Fruit fly (Drosophila melanogaster) whole organism: ENCODE data around the gene Acbp4.
A peak's percentile ranks its signal among the peaks of the same experiment; 100 is the strongest.

ENCODE experiments used
- CG8478 ChIP-seq: fragments of >200 bp; optimal IDR thresholded peaks from 2 replicates; lab custom pipeline; 2018; ENCODE audit warnings: inconsistent platforms
- Dll ChIP-seq: fragments of >200 bp; optimal IDR thresholded peaks from 2 replicates; lab custom pipeline; 2017
- EcR ChIP-seq, 2 experiments: fragments of >200 bp; optimal IDR thresholded peaks; 2 replicates each; lab custom pipeline; 2017; ENCODE audit warnings: missing biosample characterization in 2 of 2, missing genetic modification characterization in 2 of 2, missing genetic modification reagents in 2 of 2
- pan ChIP-seq: fragments of >200 bp; optimal IDR thresholded peaks from 2 replicates; lab custom pipeline; 2017
- psq ChIP-seq: fragments of >200 bp; optimal IDR thresholded peaks from 2 replicates; lab custom pipeline; 2017
- usp ChIP-seq: fragments of >200 bp; optimal IDR thresholded peaks from 2 replicates; lab custom pipeline; 2017; ENCODE audit warnings: missing biosample characterization, missing genetic modification characterization, mixed read lengths

The Acbp4 gene

DNA sequence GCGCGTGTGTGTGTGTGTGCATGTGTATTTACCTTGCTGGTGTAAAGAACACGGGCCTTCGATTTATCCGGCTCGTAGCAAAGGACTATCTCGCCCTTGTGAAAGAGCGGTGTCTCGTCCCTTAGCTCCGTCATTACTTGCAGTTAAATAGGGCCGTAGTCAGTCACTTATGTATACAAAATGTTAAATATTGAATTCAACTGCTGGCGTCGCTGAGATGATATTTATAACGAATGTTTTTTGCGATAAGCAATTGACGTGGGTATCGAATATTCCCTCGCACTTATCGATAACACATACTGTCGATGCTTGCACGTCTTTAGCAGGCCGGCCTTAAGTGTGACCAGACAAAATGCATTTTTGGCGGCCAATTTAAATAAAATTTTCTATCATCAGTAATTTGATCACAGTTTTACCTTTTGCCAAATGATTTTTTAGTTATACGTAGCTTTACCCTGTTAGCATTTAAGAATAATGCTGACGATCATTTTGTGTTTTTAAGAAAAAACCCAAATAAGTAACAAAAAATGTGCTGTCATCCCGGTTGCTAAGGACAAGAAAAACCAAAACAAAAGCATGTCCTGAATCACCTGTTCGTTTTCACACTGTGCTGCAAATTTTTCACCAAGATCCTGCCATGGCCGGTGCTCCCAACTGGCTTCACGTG, 2.6 kb downstream of the Acbp4 start, which contains the start of the genes msl-3 and BBS1:
TSS of gene msl-3 (minus strand) at position 245 of the 667 bp plus-strand sequence.
TSS of gene BBS1 (plus strand) at position 617 of the 667 bp plus-strand sequence.
- TF ChIP-seq psq (lab: Kevin White, UChicago) = no peak
- no peak for TF ChIP-seq Dll (lab: Kevin White, UChicago)
- TF ChIP-seq usp (GFP tag; lab: Kevin White, UChicago) = no peak
- no peak for TF ChIP-seq pan (lab: Kevin White, UChicago)
- TF ChIP-seq EcR (GFP tag; optimal IDR thresholded peaks at IDR 0.05; lab: Kevin White, UChicago) = no peak
- TF ChIP-seq CG8478 (lab: Kevin White, UChicago) = no peak

DNA sequence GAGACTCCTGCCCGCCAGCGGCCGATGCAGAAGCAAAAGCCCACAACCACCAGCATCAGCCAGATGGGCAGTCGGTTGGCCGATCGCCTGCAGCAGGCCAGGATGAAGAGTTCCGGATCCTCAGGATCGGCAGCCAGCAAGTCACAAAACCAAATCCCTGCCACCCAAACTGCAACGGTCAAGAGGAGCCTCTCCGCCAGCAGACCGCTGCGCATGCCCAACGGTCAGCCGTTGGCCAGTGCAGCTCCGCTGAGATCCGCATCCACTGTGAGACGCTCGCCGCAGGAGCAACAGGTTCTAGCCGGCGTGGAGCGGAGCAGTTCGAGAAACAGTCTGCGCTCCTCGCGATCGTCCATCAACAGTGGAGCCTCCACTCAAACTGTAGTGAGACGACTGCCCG, 5.9 kb downstream of the Acbp4 start:
- TF ChIP-seq usp (GFP tag; lab: Kevin White, UChicago) (no peak), psq (lab: Kevin White, UChicago) (no peak), CG8478 (lab: Kevin White, UChicago) (no peak), pan (lab: Kevin White, UChicago) (no peak), Dll (lab: Kevin White, UChicago) (no peak), EcR (GFP tag; optimal IDR thresholded peaks at IDR 0.05; lab: Kevin White, UChicago) (no peak)

DNA sequence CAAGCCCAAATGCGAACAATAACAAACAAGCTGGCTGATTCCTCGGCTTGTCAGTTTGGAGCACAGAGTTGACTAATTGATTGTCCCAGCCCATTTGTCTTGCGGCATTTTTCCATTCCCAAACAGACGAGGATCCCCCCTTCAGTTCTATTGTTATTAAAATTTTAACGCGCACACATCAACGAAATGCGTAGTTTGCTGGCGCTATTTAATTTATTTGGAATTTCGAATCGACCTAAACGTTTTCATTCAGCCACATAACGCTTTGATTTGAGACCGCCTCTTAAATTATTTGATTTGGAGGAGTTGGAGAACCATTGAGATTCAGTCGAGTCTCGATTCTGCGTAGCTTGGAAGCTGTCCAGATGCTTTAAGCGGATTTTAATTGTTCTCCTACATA, 12.1 kb downstream of the Acbp4 start:
- TF ChIP-seq psq (lab: Kevin White, UChicago) (no peak), CG8478 (lab: Kevin White, UChicago) (no peak), pan (lab: Kevin White, UChicago) (no peak), usp (GFP tag; lab: Kevin White, UChicago) (no peak)

DNA sequence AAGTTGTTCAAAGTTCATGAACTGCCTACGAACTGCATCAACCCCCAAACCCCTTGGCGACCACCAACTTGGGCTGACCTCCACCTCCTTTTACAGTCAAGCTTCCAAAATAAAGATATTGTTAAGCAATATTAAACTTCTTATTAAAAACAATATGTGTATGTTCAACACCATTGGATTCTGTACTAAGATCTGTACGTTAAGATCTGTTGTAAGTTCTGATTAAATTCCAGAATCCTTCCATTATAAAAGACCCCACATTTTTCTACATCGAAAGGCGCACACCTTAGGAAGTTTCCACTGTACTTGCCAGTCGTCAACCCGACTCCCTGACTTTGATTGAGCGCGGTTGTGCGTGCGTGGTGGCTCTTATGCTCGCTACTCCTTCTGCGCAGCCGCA, 15.1 kb downstream of the Acbp4 start:
- TF ChIP-seq usp (GFP tag; lab: Kevin White, UChicago) (no peak), EcR (GFP tag; optimal IDR thresholded peaks at IDR 0.05; lab: Kevin White, UChicago) (peak in 1 of 2 experiments; percentile 4)

DNA sequence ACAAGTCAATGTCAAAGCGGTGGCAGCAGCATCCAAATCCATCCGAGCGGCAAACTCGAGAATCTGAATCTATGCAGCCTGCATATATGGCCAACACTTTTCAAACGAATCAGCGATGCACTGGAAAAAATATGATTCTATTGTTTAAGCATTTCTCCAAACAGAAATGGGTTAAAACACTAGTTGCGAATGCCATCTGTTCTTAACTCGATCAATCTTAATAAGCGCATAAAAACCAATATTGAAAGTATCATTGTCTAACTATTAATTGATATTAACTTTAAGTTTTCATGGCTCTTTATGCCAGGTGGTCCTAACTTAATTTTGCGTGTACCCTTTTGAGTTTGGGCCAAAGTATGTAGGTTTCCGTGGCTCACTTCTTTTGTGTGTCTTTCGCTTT, 22.4 kb downstream of the Acbp4 start:
- no peak for TF ChIP-seq Dll (lab: Kevin White, UChicago)
- TF ChIP-seq EcR (GFP tag; optimal IDR thresholded peaks at IDR 0.05; lab: Kevin White, UChicago) = no peak
- TF ChIP-seq psq (lab: Kevin White, UChicago) = no peak
- TF ChIP-seq CG8478 (lab: Kevin White, UChicago) = no peak
- no peak for TF ChIP-seq usp (GFP tag; lab: Kevin White, UChicago)
- TF ChIP-seq pan (lab: Kevin White, UChicago) = no peak

DNA sequence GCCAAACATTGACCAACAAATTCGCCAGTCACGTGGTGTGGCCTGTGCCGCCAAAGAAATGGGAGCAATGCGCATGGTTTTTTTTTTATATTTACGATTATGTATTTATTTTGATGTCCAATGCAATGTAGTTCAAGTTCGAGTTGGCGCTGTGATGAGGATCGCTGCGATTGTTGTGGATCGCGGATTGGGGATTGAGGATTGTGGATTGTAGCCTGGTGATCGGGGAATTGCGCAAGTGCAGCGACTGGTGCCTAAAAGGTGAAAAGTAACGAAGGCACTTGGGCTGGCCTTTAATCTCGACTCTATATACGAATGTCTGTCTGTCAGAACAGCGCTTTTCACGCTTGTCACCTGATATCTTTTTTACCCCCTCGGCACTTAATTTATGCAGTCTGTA, 23.6 kb downstream of the Acbp4 start:
- TF ChIP-seq psq (lab: Kevin White, UChicago) (no peak), Dll (lab: Kevin White, UChicago) (no peak)

DNA sequence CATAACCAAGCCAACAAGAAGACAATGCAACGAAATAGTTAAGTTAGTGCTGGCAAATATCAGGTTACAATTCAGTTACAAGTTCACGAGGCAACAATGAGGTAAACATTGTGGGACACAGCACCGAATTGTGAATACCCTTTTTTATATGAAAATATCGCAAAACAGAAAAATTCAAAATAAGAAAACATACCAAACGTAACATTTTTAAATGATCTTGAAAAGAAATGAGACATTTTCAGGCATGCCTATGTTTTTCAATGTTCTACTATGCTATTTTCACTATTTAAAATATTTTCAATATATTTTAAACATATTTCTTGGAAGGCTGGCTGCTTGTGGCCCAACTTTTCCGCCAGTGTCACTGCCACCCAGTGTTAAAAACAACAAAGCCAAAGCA, 24.1 kb downstream of the Acbp4 start:
- TF ChIP-seq EcR (GFP tag; optimal IDR thresholded peaks at IDR 0.05; lab: Kevin White, UChicago) = no peak
- no peak for TF ChIP-seq Dll (lab: Kevin White, UChicago)
- TF ChIP-seq pan (lab: Kevin White, UChicago) = no peak
- TF ChIP-seq psq (lab: Kevin White, UChicago) = no peak
- no peak for TF ChIP-seq usp (GFP tag; lab: Kevin White, UChicago)
- TF ChIP-seq CG8478 (lab: Kevin White, UChicago) = no peak

DNA sequence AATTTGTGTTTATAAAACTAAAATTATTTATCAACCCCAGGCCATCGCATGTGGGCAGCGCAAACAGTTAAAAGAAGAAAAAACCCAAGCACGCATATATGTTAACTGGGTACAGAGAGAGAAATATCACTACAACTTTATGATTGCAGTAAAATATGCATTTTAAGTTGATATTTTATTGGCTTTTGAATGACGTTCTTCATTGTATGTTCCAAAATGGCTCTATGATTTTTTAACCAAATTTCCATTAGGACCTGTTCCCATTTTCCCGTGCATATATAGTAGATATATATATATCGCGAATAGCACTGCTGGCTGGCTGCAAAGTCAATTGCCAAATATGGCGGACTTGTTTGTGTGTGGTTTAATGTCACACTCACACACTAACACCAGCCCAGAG, 31.5 kb downstream of the Acbp4 start:
- no peak for TF ChIP-seq pan (lab: Kevin White, UChicago)

DNA sequence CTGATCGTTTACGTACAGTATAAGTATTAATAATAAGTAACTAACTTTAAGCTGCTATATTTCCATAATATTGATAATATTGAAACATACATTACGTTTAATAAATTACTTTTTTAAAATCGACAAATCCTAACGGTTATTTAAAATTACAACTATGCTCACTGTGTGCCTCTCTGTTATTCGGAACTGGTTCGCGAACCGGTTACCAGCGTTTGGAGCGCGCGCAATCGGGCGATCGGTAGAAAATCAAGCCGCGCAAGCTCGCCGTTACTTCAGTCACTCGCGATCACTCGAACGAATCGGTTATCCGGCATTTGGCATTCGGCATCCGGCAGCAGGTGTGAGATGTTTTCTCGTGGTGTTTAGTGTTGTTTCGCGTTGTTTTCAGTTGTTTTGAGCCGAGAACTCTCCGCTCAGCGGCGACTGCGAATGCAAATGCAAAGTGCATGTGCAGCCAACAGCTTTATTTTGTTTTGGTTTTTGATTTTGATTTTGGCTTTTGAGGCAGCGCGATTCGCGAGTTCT, 33.5 kb downstream of the Acbp4 start, which contains the start of gene form3:
TSS of gene form3 (plus strand) at position 271 of the 525 bp plus-strand sequence.
- TF ChIP-seq usp (GFP tag; lab: Kevin White, UChicago) = no peak
- no peak for TF ChIP-seq pan (lab: Kevin White, UChicago)
- no peak for TF ChIP-seq psq (lab: Kevin White, UChicago)
- no peak for TF ChIP-seq Dll (lab: Kevin White, UChicago)
- no peak for TF ChIP-seq EcR (GFP tag; optimal IDR thresholded peaks at IDR 0.05; lab: Kevin White, UChicago)
- TF ChIP-seq CG8478 (lab: Kevin White, UChicago) = no peak

DNA sequence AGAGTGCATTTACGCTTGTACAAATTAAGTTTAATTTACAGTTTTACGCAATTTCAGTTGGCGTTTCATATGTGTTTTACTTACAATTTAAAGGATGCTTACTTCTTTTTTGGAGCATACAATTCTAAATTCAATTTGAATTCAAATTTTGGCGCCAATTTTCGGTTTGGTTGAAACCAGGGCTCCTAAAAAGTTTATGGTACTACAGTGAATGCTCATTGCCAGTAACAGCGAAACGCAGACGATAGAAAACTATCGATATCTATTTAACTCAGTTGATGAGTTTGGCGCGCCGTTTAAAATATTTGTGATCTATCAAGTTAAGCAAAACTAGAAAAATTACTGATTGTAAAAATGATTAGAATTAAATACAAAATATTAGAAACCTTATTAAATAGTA, 34.0 kb downstream of the Acbp4 start:
- no peak for TF ChIP-seq psq (lab: Kevin White, UChicago)
- no peak for TF ChIP-seq EcR (GFP tag; optimal IDR thresholded peaks at IDR 0.05; lab: Kevin White, UChicago)
- TF ChIP-seq CG8478 (lab: Kevin White, UChicago) = no peak
- no peak for TF ChIP-seq usp (GFP tag; lab: Kevin White, UChicago)
- no peak for TF ChIP-seq Dll (lab: Kevin White, UChicago)
- no peak for TF ChIP-seq pan (lab: Kevin White, UChicago)

DNA sequence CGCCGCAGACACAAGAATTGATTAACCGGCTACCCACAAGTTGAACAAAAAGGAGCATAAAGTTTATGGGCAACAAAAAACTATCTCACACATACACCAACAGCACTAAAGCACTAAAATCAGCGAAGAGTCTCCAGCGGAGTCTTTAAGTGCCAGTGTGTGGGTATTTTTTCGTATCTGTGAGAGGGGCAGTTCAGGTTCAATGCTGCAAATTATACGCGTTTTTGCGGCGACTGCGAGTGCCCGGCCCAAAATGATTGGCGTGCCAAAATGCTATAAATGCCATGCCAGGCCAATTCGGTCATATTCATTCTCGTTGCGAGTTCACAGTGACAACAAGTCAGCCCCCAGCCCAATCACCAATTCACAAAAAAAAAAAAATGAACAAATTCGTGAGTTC, 35.2 kb downstream of the Acbp4 start, which contains the start of gene Cpr65Ec:
TSS of gene Cpr65Ec (plus strand) at position 301 of the 400 bp plus-strand sequence.
- no peak for TF ChIP-seq pan (lab: Kevin White, UChicago)

DNA sequence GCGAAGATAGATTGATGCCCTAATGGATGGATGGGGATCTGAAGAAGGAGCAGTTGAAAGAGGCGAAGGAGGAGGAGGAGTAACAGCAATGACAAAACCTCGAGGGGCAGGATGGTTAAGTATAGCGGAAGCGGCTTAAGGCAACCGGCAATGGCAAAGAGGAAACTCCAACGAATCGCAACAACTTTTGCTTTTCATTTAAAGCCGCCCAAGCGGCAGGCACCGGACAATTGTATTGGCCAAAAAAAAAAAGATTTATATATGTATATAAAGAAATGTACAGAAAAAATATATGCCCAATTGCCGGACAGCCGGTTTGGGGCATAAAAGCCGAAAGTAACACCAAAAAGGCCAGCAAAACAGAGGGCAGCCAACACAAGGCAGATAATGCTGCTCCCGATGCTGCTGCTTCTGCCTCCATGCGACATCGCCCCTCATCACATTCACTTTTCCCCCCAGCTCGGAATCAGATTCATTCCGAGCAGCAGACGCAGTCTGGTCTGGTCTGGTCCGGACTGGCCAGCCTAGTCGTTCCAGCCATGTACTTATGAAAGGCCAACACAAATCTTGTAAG, 36.6 kb downstream of the Acbp4 start:
- TF ChIP-seq pan (lab: Kevin White, UChicago) (no peak), psq (lab: Kevin White, UChicago) (no peak), EcR (GFP tag; optimal IDR thresholded peaks at IDR 0.05; lab: Kevin White, UChicago) (no peak), usp (GFP tag; lab: Kevin White, UChicago) (no peak), CG8478 (lab: Kevin White, UChicago) (no peak), Dll (lab: Kevin White, UChicago) (no peak)
